Worm (Caenorhabditis elegans) whole organism, L3 larva: ENCODE measurements around the gene srz-99.

Source experiments
- R02D3.7 ChIP-seq: fragments of 150-350 bp; optimal IDR thresholded peaks from 2 replicates; lab custom pipeline; 2014; ENCODE audit warnings: missing biosample characterization, missing genetic modification characterization
- ZK546.5 ChIP-seq: sonication (generic microtip); optimal IDR thresholded peaks from 2 replicates; lab custom pipeline; 2017; ENCODE audit warnings: missing biosample characterization, missing genetic modification characterization
- ama-1 ChIP-seq: fragments of 150-350 bp; optimal IDR thresholded peaks from 2 replicates; lab custom pipeline; 2018
- ceh-16 ChIP-seq: sonication (generic microtip); optimal IDR thresholded peaks from 2 replicates; lab custom pipeline; 2017; ENCODE audit warnings: missing biosample characterization, missing genetic modification characterization
- ceh-28 ChIP-seq: fragments of 150-350 bp; optimal IDR thresholded peaks from 2 replicates; lab custom pipeline; 2014; ENCODE audit warnings: missing biosample characterization, missing genetic modification reagents, missing genetic modification characterization
- ceh-82 ChIP-seq: fragments of 150-350 bp; optimal IDR thresholded peaks from 2 replicates; lab custom pipeline; 2014; ENCODE audit warnings: missing biosample characterization, missing genetic modification characterization
- ceh-9 ChIP-seq: sonication (generic microtip); optimal IDR thresholded peaks from 2 replicates; lab custom pipeline; 2018; ENCODE audit warnings: missing biosample characterization, missing genetic modification characterization
- daf-12 ChIP-seq: fragments of 150-350 bp; optimal IDR thresholded peaks from 2 replicates; lab custom pipeline; 2014; ENCODE audit warnings: missing biosample characterization, missing genetic modification reagents, missing genetic modification characterization
- egl-5 ChIP-seq: fragments of 150-350 bp; optimal IDR thresholded peaks from 2 replicates; lab custom pipeline; 2017; ENCODE audit warnings: missing biosample characterization, missing genetic modification reagents, missing genetic modification characterization, inconsistent platforms
- elt-2 ChIP-seq: sonication (generic microtip); optimal IDR thresholded peaks from 2 replicates; lab custom pipeline; 2016; ENCODE audit warnings: missing genetic modification reagents, mild to moderate bottlenecking, missing genetic modification characterization, missing compliant biosample characterization
- elt-3 ChIP-seq, 3 experiments: fragments of 150-350 bp in 1 of 3; sonication (generic microtip) in 2 of 3; optimal IDR thresholded peaks; 2 replicates in 2 of 3; 4 replicates in 1 of 3; lab custom pipeline; 2014 to 2017; ENCODE audit warnings: missing biosample characterization in 3 of 3, missing genetic modification characterization in 3 of 3
- eor-1 ChIP-seq, 2 experiments: fragments of 150-350 bp; optimal IDR thresholded peaks; 2 replicates each; lab custom pipeline; 2014 to 2018; ENCODE audit warnings: missing biosample characterization in 2 of 2, missing genetic modification characterization in 2 of 2
- fos-1 ChIP-seq: fragments of 150-350 bp; optimal IDR thresholded peaks from 2 replicates; lab custom pipeline; 2014; ENCODE audit warnings: missing biosample characterization, missing genetic modification characterization
- hmg-11 ChIP-seq: sonication (generic microtip); optimal IDR thresholded peaks from 2 replicates; lab custom pipeline; 2016; ENCODE audit warnings: missing genetic modification characterization, missing compliant biosample characterization
- lin-15B ChIP-seq: fragments of 150-350 bp; optimal IDR thresholded peaks from 2 replicates; lab custom pipeline; 2014; ENCODE audit warnings: missing biosample characterization, missing genetic modification characterization
- lsy-12 ChIP-seq: sonication (generic microtip); optimal IDR thresholded peaks from 2 replicates; lab custom pipeline; 2016; ENCODE audit warnings: mild to moderate bottlenecking, missing genetic modification characterization, missing compliant biosample characterization
- nfya-1 ChIP-seq: sonication (generic microtip); optimal IDR thresholded peaks from 2 replicates; lab custom pipeline; 2017; ENCODE audit warnings: missing genetic modification characterization, mild to moderate bottlenecking, missing compliant biosample characterization, antibody characterized with exemption, moderate library complexity; ENCODE audit not compliant: insufficient read depth
- nhr-23 ChIP-seq: fragments of 150-350 bp; optimal IDR thresholded peaks from 2 replicates; lab custom pipeline; 2014; ENCODE audit warnings: missing biosample characterization, missing genetic modification reagents, missing genetic modification characterization
- nhr-43 ChIP-seq: sonication (generic microtip); optimal IDR thresholded peaks from 2 replicates; lab custom pipeline; 2016; ENCODE audit warnings: mild to moderate bottlenecking, missing genetic modification characterization, missing compliant biosample characterization; ENCODE audit not compliant: poor library complexity, severe bottlenecking
- nhr-67 ChIP-seq: fragments of 150-350 bp; optimal IDR thresholded peaks from 2 replicates; lab custom pipeline; 2014; ENCODE audit warnings: missing biosample characterization, missing genetic modification characterization
- nhr-76 ChIP-seq: fragments of 150-350 bp; sonication (generic microtip); optimal IDR thresholded peaks from 5 replicates; lab custom pipeline; 2014; ENCODE audit warnings: missing biosample characterization, missing genetic modification characterization
- nhr-77 ChIP-seq: fragments of 150-350 bp; optimal IDR thresholded peaks from 2 replicates; lab custom pipeline; 2014; ENCODE audit warnings: missing biosample characterization, missing genetic modification characterization
- sea-2 ChIP-seq: fragments of 150-350 bp; sonication (generic microtip); optimal IDR thresholded peaks from 4 replicates; lab custom pipeline; 2014; ENCODE audit warnings: missing biosample characterization, missing genetic modification reagents, missing genetic modification characterization
- tbx-2 ChIP-seq: sonication (generic microtip); optimal IDR thresholded peaks from 2 replicates; lab custom pipeline; 2016; ENCODE audit warnings: mild to moderate bottlenecking, missing genetic modification characterization, missing compliant biosample characterization
- unc-39 ChIP-seq: sonication (generic microtip); optimal IDR thresholded peaks from 4 replicates; lab custom pipeline; 2017; ENCODE audit warnings: missing biosample characterization, missing genetic modification characterization
- unc-62 ChIP-seq: fragments of 150-350 bp; sonication (generic microtip); optimal IDR thresholded peaks from 4 replicates; lab custom pipeline; 2014; ENCODE audit warnings: missing biosample characterization, missing genetic modification reagents, missing genetic modification characterization

Gene srz-99

ce11 chrV:16780554-16780953 lies 50.5 kb downstream of the srz-99 start:
- TF ChIP-seq elt-3 (tag; optimal IDR thresholded peaks at IDR 0.05; lab: Kevin White, UChicago) (no peak), egl-5 (no peak), eor-1 (tag; optimal IDR thresholded peaks at IDR 0.05; lab: Kevin White, UChicago) (no peak), nhr-23 (peak; percentile 31), hmg-11 (no peak), sea-2 (GFP tag; lab: Kevin White, UChicago) (no peak), ceh-9 (tag; lab: Kevin White, UChicago) (no peak), ama-1 (peak; percentile 29), daf-12 (no peak), nfya-1 (no peak), ceh-28 (tag; lab: Kevin White, UChicago) (no peak), nhr-67 (tag; lab: Kevin White, UChicago) (no peak), R02D3.7 (tag; lab: Kevin White, UChicago) (no peak), nhr-76 (tag; lab: Kevin White, UChicago) (no peak), fos-1 (tag; lab: Kevin White, UChicago) (no peak), unc-62 (GFP tag; lab: Kevin White, UChicago) (no peak), lin-15B (tag; lab: Kevin White, UChicago) (no peak), ZK546.5 (tag; lab: Kevin White, UChicago) (no peak), ceh-16 (no peak), nhr-43 (tag; lab: Kevin White, UChicago) (peak; percentile 18), tbx-2 (no peak), unc-39 (tag; lab: Kevin White, UChicago) (no peak), nhr-77 (tag; lab: Kevin White, UChicago) (no peak), ceh-82 (tag; lab: Kevin White, UChicago) (no peak), elt-2 (no peak), lsy-12 (no peak)
